Comparison of ENCODE assay signal across 1 worm cellular context in the genomic region with DNA sequence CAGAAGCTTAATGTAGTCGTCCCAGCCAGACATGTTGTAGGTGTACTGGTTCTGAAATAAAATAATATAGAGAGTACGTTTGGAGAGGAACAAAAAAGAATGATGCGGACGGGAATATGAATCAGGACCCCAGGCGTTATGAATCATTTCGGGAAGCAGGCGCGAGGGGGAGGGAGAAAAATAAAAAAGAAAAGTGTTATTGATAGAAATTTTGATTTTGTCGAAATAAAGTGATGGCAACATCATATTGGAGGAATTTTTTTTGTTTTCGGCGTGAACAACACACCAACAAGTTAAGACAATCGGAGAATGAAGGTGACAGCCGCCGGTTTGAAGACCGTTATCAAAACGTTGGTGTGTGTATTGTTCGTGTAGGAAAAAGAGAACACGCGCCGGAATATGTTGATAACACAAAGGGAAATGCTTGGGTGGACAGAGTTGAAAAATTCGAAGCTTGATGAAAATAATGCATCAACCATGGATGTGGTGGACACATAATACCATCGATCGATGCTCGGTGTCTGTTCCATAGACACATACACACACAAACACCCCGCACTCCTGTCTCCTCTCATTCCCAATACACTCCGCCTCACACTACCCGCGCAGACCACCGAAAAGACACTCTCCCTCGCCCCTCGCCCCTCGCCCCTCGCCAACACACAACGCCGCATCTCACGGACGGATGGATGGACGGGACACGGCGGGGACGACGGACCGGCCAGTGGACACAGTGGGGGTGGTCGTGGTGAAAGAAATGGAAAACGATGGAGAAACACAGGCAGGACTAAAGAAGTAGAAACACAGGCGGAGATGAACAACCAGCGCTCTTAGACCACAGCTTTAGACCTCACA.
A peak's percentile ranks its signal among the peaks of the same experiment; 100 is the strongest.
TF ChIP-seq lines count a peak whose summit lies in the region.

A gene (minus strand): TSS at position 51 of the 855 bp plus-strand sequence.

TF ChIP-seq in whole organism, L1 larva, 84 proteins besides CTCF, POLR2A, EP300 and RAD21 (continued from another document):
- peak in 1 of 3 experiments; percentile 54 for TF ChIP-seq ceh-82 (tag; optimal IDR thresholded peaks at IDR 0.05; lab: Kevin White, UChicago)
- peak; percentile 26 for TF ChIP-seq dsc-1 (tag; optimal IDR thresholded peaks at IDR 0.05; lab: Kevin White, UChicago)
- no peak for TF ChIP-seq lin-39 (tag; optimal IDR thresholded peaks at IDR 0.05; lab: Kevin White, UChicago)
- no peak for TF ChIP-seq grh-1 (GFP tag; IDR thresholded peaks at IDR 0.05; lab: Robert Waterston, UW)
- peak in 1 of 2 experiments; percentile 4 for TF ChIP-seq lin-35 (GFP tag; optimal IDR thresholded peaks at IDR 0.05; lab: Kevin White, UChicago)
- peak; percentile 15 for TF ChIP-seq egl-13 (tag; optimal IDR thresholded peaks at IDR 0.05; lab: Kevin White, UChicago)
- TF ChIP-seq tbx-2 (tag; optimal IDR thresholded peaks at IDR 0.05; lab: Kevin White, UChicago) = no peak
- no peak for TF ChIP-seq fos-1 (tag; optimal IDR thresholded peaks at IDR 0.05; lab: Kevin White, UChicago)
- no peak for TF ChIP-seq hpl-2 (GFP tag; optimal IDR thresholded peaks at IDR 0.05; lab: Kevin White, UChicago)
- no peak for TF ChIP-seq pqm-1 (tag; optimal IDR thresholded peaks at IDR 0.05; lab: Kevin White, UChicago)
- TF ChIP-seq snpc-4 (tag; optimal IDR thresholded peaks at IDR 0.05; lab: Kevin White, UChicago) = no peak
- no peak for TF ChIP-seq zag-1 (tag; optimal IDR thresholded peaks at IDR 0.05; lab: Kevin White, UChicago)
- no peak for TF ChIP-seq lsy-2 (tag; optimal IDR thresholded peaks at IDR 0.05; lab: Kevin White, UChicago)
- TF ChIP-seq mef-2 (tag; optimal IDR thresholded peaks at IDR 0.05; lab: Kevin White, UChicago) = no peak
- TF ChIP-seq F16B12.6 (tag; optimal IDR thresholded peaks at IDR 0.05; lab: Kevin White, UChicago) = no peak
- no peak for TF ChIP-seq fkh-8 (tag; optimal IDR thresholded peaks at IDR 0.05; lab: Kevin White, UChicago)
- peak; percentile 42 for TF ChIP-seq skn-1 (tag; optimal IDR thresholded peaks at IDR 0.05; lab: Kevin White, UChicago)
- TF ChIP-seq nhr-19 (GFP tag; conservative IDR thresholded peaks at IDR 0.05; lab: Robert Waterston, UW) = no peak
- no peak for TF ChIP-seq Y116A8C.19 (tag; optimal IDR thresholded peaks at IDR 0.05; lab: Kevin White, UChicago; ENCODE audit: borderline replicate concordance)
- TF ChIP-seq alr-1 (tag; optimal IDR thresholded peaks at IDR 0.05; lab: Kevin White, UChicago; ENCODE audit: borderline replicate concordance) = no peak
- no peak for TF ChIP-seq nhr-237 (tag; optimal IDR thresholded peaks at IDR 0.05; lab: Kevin White, UChicago)
- no peak for TF ChIP-seq jun-1 (tag; optimal IDR thresholded peaks at IDR 0.05; lab: Kevin White, UChicago)
- no peak for TF ChIP-seq dpl-1 (GFP tag; optimal IDR thresholded peaks at IDR 0.05; lab: Kevin White, UChicago)
- no peak for TF ChIP-seq unc-98 (GFP tag; IDR thresholded peaks at IDR 0.05; lab: Robert Waterston, UW)
- TF ChIP-seq mep-1 (tag; optimal IDR thresholded peaks at IDR 0.05; lab: Kevin White, UChicago) = no peak
- TF ChIP-seq zip-4 (GFP tag; optimal IDR thresholded peaks at IDR 0.05; lab: Kevin White, UChicago) = no peak
- TF ChIP-seq aly-2 (tag; optimal IDR thresholded peaks at IDR 0.05; lab: Kevin White, UChicago) = no peak
- TF ChIP-seq pax-3 (tag; optimal IDR thresholded peaks at IDR 0.05; lab: Kevin White, UChicago) = no peak
- no peak for TF ChIP-seq nhr-28 (tag; optimal IDR thresholded peaks at IDR 0.05; lab: Kevin White, UChicago)
- no peak for TF ChIP-seq unc-30 (tag; optimal IDR thresholded peaks at IDR 0.05; lab: Kevin White, UChicago)
- no peak for TF ChIP-seq elt-3 (tag; optimal IDR thresholded peaks at IDR 0.05; lab: Kevin White, UChicago)
- TF ChIP-seq vab-15 (tag; optimal IDR thresholded peaks at IDR 0.05; lab: Kevin White, UChicago) = no peak
- no peak for TF ChIP-seq nhr-76 (tag; optimal IDR thresholded peaks at IDR 0.05; lab: Kevin White, UChicago)
- TF ChIP-seq xbp-1 (tag; optimal IDR thresholded peaks at IDR 0.05; lab: Kevin White, UChicago) = no peak
- peak; percentile 50 for TF ChIP-seq rnt-1 (tag; optimal IDR thresholded peaks at IDR 0.05; lab: Kevin White, UChicago)
- peak in 1 of 2 experiments; percentile 44 for TF ChIP-seq ztf-11 (tag; optimal IDR thresholded peaks at IDR 0.05; lab: Kevin White, UChicago)
- TF ChIP-seq egl-27 (tag; optimal IDR thresholded peaks at IDR 0.05; lab: Kevin White, UChicago) = no peak
- TF ChIP-seq blmp-1 (tag; optimal IDR thresholded peaks at IDR 0.05; lab: Kevin White, UChicago) = peak; percentile 65
- peak; percentile 70 for TF ChIP-seq nhr-85 (tag; lab: Kevin White, UChicago)
- no peak for TF ChIP-seq lin-13 (GFP tag; optimal IDR thresholded peaks at IDR 0.05; lab: Kevin White, UChicago)
- TF ChIP-seq snu-23 (GFP tag; optimal IDR thresholded peaks at IDR 0.05; lab: Kevin White, UChicago) = peak; percentile 14
- TF ChIP-seq nhr-71 (tag; optimal IDR thresholded peaks at IDR 0.05; lab: Kevin White, UChicago) = peak; percentile 17
- TF ChIP-seq efl-3 (GFP tag; optimal IDR thresholded peaks at IDR 0.05; lab: Kevin White, UChicago) = no peak
- TF ChIP-seq unc-62 (GFP tag; optimal IDR thresholded peaks at IDR 0.05; lab: Kevin White, UChicago) = no peak
- TF ChIP-seq ztf-4 (tag; optimal IDR thresholded peaks at IDR 0.05; lab: Kevin White, UChicago) = no peak
- no peak for TF ChIP-seq fkh-4 (tag; optimal IDR thresholded peaks at IDR 0.05; lab: Kevin White, UChicago; ENCODE audit: borderline replicate concordance)
- no peak for TF ChIP-seq nhr-11 (tag; optimal IDR thresholded peaks at IDR 0.05; lab: Kevin White, UChicago)
- no peak for TF ChIP-seq ceh-63 (GFP tag; optimal IDR thresholded peaks at IDR 0.05; lab: Kevin White, UChicago)
- peak; percentile 13 for TF ChIP-seq unc-86 (tag; optimal IDR thresholded peaks at IDR 0.05; lab: Kevin White, UChicago)
- TF ChIP-seq ceh-8 (GFP tag; optimal IDR thresholded peaks at IDR 0.05; lab: Kevin White, UChicago) = peak; percentile 14
- peak; percentile 83 for TF ChIP-seq lin-14 (GFP tag; optimal IDR thresholded peaks at IDR 0.05; lab: Kevin White, UChicago)
- TF ChIP-seq sox-4 (tag; optimal IDR thresholded peaks at IDR 0.05; lab: Kevin White, UChicago) = no peak
- no peak for TF ChIP-seq sptf-1 (tag; optimal IDR thresholded peaks at IDR 0.05; lab: Kevin White, UChicago)
- TF ChIP-seq hlh-4 (tag; optimal IDR thresholded peaks at IDR 0.05; lab: Kevin White, UChicago) = no peak
- no peak for TF ChIP-seq nhr-84 (tag; optimal IDR thresholded peaks at IDR 0.05; lab: Kevin White, UChicago)
- TF ChIP-seq sup-37 (GFP tag; optimal IDR thresholded peaks at IDR 0.05; lab: Kevin White, UChicago) = no peak
- no peak for TF ChIP-seq nhr-12 (tag; optimal IDR thresholded peaks at IDR 0.05; lab: Kevin White, UChicago)
- no peak for TF ChIP-seq ces-1 (GFP tag; optimal IDR thresholded peaks at IDR 0.05; lab: Kevin White, UChicago)
- TF ChIP-seq isw-1 (GFP tag; IDR thresholded peaks at IDR 0.05; lab: Robert Waterston, UW) = no peak
- no peak for TF ChIP-seq fkh-10 (GFP tag; optimal IDR thresholded peaks at IDR 0.05; lab: Kevin White, UChicago)
- peak; percentile 23 for TF ChIP-seq nhr-47 (tag; optimal IDR thresholded peaks at IDR 0.05; lab: Kevin White, UChicago)
- TF ChIP-seq nhr-77 (tag; optimal IDR thresholded peaks at IDR 0.05; lab: Kevin White, UChicago) = no peak
- peak in 1 of 2 experiments; percentile 11 for TF ChIP-seq mdl-1 (tag; optimal IDR thresholded peaks at IDR 0.05; lab: Kevin White, UChicago)
- TF ChIP-seq tlp-1 (tag; optimal IDR thresholded peaks at IDR 0.05; lab: Kevin White, UChicago) = no peak
- TF ChIP-seq ets-5 (GFP tag; IDR thresholded peaks at IDR 0.05; lab: Robert Waterston, UW) = no peak
- TF ChIP-seq unc-130 (tag; optimal IDR thresholded peaks at IDR 0.05; lab: Kevin White, UChicago) = no peak
- TF ChIP-seq pag-3 (tag; optimal IDR thresholded peaks at IDR 0.05; lab: Kevin White, UChicago; ENCODE audit: borderline replicate concordance, insufficient read depth) = no peak
- TF ChIP-seq swsn-7 (tag; optimal IDR thresholded peaks at IDR 0.05; lab: Kevin White, UChicago) = peak; percentile 29
- TF ChIP-seq C16A3.4 (tag; optimal IDR thresholded peaks at IDR 0.05; lab: Kevin White, UChicago) = no peak
